Worm (Caenorhabditis elegans): ENCODE data around the gene R12C12.6.

- no peak for TF ChIP-seq R02D3.7 (tag; optimal IDR thresholded peaks at IDR 0.05)
- no peak for TF ChIP-seq nhr-237 (tag; optimal IDR thresholded peaks at IDR 0.05)
- TF ChIP-seq ama-1 (optimal IDR thresholded peaks at IDR 0.05), result no peak
- no peak for TF ChIP-seq elt-3 (tag; optimal IDR thresholded peaks at IDR 0.05)
- no peak for TF ChIP-seq egl-27 (tag; optimal IDR thresholded peaks at IDR 0.05)
- no peak for TF ChIP-seq ZK546.5 (tag; optimal IDR thresholded peaks at IDR 0.05)
- TF ChIP-seq ztf-4 (tag; optimal IDR thresholded peaks at IDR 0.05), result no peak
- TF ChIP-seq nhr-25 (tag; optimal IDR thresholded peaks at IDR 0.05), result no peak
Measured at ce11 chrII:6010544-6010943, 37.1 kb downstream of the R12C12.6 start, which contains the start of gene ins-20.
